Fruit fly (Drosophila melanogaster) whole organism, adult: ENCODE results near the gene CG7728.

ENCODE experiments used
- CG11617 ChIP-seq: fragments of 200-800 bp; sonication (Bioruptor generic); optimal IDR thresholded peaks from 2 replicates; lab custom pipeline; 2017; ENCODE audit warnings: mild to moderate bottlenecking, missing biosample characterization, missing genetic modification reagents, missing genetic modification characterization
- CG1620 ChIP-seq: fragments of 200-800 bp; sonication (Bioruptor generic); optimal IDR thresholded peaks from 2 replicates; lab custom pipeline; 2016; ENCODE audit warnings: missing biosample characterization, missing genetic modification characterization
- CG33017 ChIP-seq: fragments of 200-800 bp; sonication (Bioruptor generic); optimal IDR thresholded peaks from 2 replicates; lab custom pipeline; 2018; ENCODE audit warnings: missing biosample characterization, mild to moderate bottlenecking, missing genetic modification characterization, moderate library complexity
- CG5204 ChIP-seq: fragments of 200-800 bp; sonication (Bioruptor generic); optimal IDR thresholded peaks from 2 replicates; lab custom pipeline; 2016; ENCODE audit warnings: missing biosample characterization, missing genetic modification characterization
- Crg-1 ChIP-seq: fragments of 200-800 bp; sonication (Bioruptor generic); optimal IDR thresholded peaks from 2 replicates; lab custom pipeline; 2016; ENCODE audit warnings: missing biosample characterization, missing genetic modification characterization
- Mnt ChIP-seq: fragments of 200-800 bp; sonication (Bioruptor generic); optimal IDR thresholded peaks from 2 replicates; lab custom pipeline; 2016; ENCODE audit warnings: missing biosample characterization, mild to moderate bottlenecking, missing genetic modification characterization
- bab1 ChIP-seq: fragments of 200-800 bp; sonication (Bioruptor generic); optimal IDR thresholded peaks from 3 replicates; lab custom pipeline; 2019; ENCODE audit warnings: missing biosample characterization, mild to moderate bottlenecking, missing genetic modification characterization, moderate library complexity
- cnc ChIP-seq, 2 experiments: fragments of >200 bp; optimal IDR thresholded peaks; 2 replicates each; lab custom pipeline; 2017
- ovo ChIP-seq: fragments of 200-800 bp; sonication (Bioruptor generic); optimal IDR thresholded peaks from 2 replicates; lab custom pipeline; 2016; ENCODE audit warnings: missing biosample characterization, missing genetic modification characterization
- tj ChIP-seq: fragments of 200-800 bp; sonication (Bioruptor generic); optimal IDR thresholded peaks from 3 replicates; lab custom pipeline; 2017; ENCODE audit warnings: missing biosample characterization, mild to moderate bottlenecking, missing genetic modification characterization, moderate library complexity

dm6 chr3L:17005415-17005796 lies 10.9 kb upstream of the CG7728 start:
- no peak for TF ChIP-seq ovo (GFP tag; lab: Kevin White, UChicago)
- no peak for TF ChIP-seq bab1
- TF ChIP-seq Crg-1 (GFP tag; lab: Kevin White, UChicago) = no peak
- TF ChIP-seq CG1620 (GFP tag; lab: Kevin White, UChicago) = no peak
- TF ChIP-seq tj = no peak
- TF ChIP-seq CG11617 (GFP tag; lab: Kevin White, UChicago) = no peak
- no peak for TF ChIP-seq CG5204
- TF ChIP-seq Mnt (GFP tag; lab: Kevin White, UChicago) = no peak
- TF ChIP-seq CG33017 (tag; lab: Kevin White, UChicago) = no peak
- TF ChIP-seq cnc (optimal IDR thresholded peaks at IDR 0.05; lab: Kevin White, UChicago) = no peak
